Worm (Caenorhabditis elegans): ENCODE results near the gene hmg-12.

- no peak for TF ChIP-seq mcd-1 (GFP tag; IDR thresholded peaks at IDR 0.05)
- TF ChIP-seq somi-1 (GFP tag; optimal IDR thresholded peaks at IDR 0.05), result no peak
- TF ChIP-seq ceh-27 (GFP tag; optimal IDR thresholded peaks at IDR 0.05), result no peak
- TF ChIP-seq ztf-26 (tag; optimal IDR thresholded peaks at IDR 0.05), result no peak
- no peak for TF ChIP-seq attf-5 (GFP tag; optimal IDR thresholded peaks at IDR 0.05)
- TF ChIP-seq nhr-90 (tag; optimal IDR thresholded peaks at IDR 0.05), result no peak
- no peak for TF ChIP-seq tbp1 (GFP tag; optimal IDR thresholded peaks at IDR 0.05)
- no peak for TF ChIP-seq pha-4 (tag; optimal IDR thresholded peaks at IDR 0.05)
- TF ChIP-seq hmg-1.2 (GFP tag; IDR thresholded peaks at IDR 0.05), result peak; percentile 83
- no peak for TF ChIP-seq F39B2.1 (GFP tag; IDR thresholded peaks at IDR 0.05)
- TF ChIP-seq tlf-1 (GFP tag; optimal IDR thresholded peaks at IDR 0.05), result no peak
- TF ChIP-seq fkh-3 (tag; optimal IDR thresholded peaks at IDR 0.05), result no peak
- TF ChIP-seq ceh-100 (GFP tag; IDR thresholded peaks at IDR 0.05), result no peak
- no peak for TF ChIP-seq lin-40 (tag; optimal IDR thresholded peaks at IDR 0.05)
Measured at ce11 chrII:11923620-11924298, 7.4 kb downstream of the hmg-12 start.

Measured in whole organism, young adult.